Worm (Caenorhabditis elegans) whole organism, young adult: Measurements from ENCODE around the gene cyp-37A1.

Experiments used
- B0019.2 ChIP-seq: fragments of 200-800 bp; sonication (Bioruptor generic); conservative IDR thresholded peaks from 2 replicates; pipeline ENCODE4 v1.3.6; 2022; ENCODE audit warnings: missing genetic modification reagents, missing genetic modification characterization, missing compliant biosample characterization
- B0261.1 ChIP-seq: sonication (generic microtip); optimal IDR thresholded peaks from 2 replicates; lab custom pipeline; 2016; ENCODE audit warnings: mild to moderate bottlenecking, missing genetic modification characterization, moderate library complexity, missing compliant biosample characterization
- D2030.7 ChIP-seq: fragments of 200-800 bp; sonication (Bioruptor generic); IDR thresholded peaks from 2 replicates; pipeline ENCODE4 v1.3.6; 2022; ENCODE audit warnings: missing genetic modification reagents, missing genetic modification characterization, missing compliant biosample characterization
- F22D6.2 ChIP-seq: sonication (generic microtip); optimal IDR thresholded peaks from 2 replicates; lab custom pipeline; 2016; ENCODE audit warnings: mild to moderate bottlenecking, missing genetic modification characterization, missing compliant biosample characterization
- F49E8.2 ChIP-seq: sonication (generic microtip); optimal IDR thresholded peaks from 3 replicates; lab custom pipeline; 2017; ENCODE audit warnings: missing genetic modification characterization, mild to moderate bottlenecking, missing compliant biosample characterization, antibody characterized with exemption, moderate library complexity; ENCODE audit not compliant: insufficient read depth
- F52B5.7 ChIP-seq: sonication (generic microtip); optimal IDR thresholded peaks from 2 replicates; lab custom pipeline; 2016; ENCODE audit warnings: mild to moderate bottlenecking, missing genetic modification characterization, missing compliant biosample characterization
- F57A8.1 ChIP-seq: fragments of 200-800 bp; sonication (Bioruptor generic); optimal IDR thresholded peaks from 2 replicates; lab custom pipeline; 2018; ENCODE audit warnings: mild to moderate bottlenecking, missing genetic modification characterization, moderate library complexity, missing compliant biosample characterization
- Y53F4B.3 ChIP-seq: fragments of 200-800 bp; sonication (Bioruptor generic); IDR thresholded peaks from 2 replicates; pipeline ENCODE4 v1.3.6; 2022; ENCODE audit warnings: missing genetic modification reagents, missing genetic modification characterization, missing compliant biosample characterization
- Y53G8AR.9 ChIP-seq: fragments of 200-800 bp; sonication (Bioruptor generic); conservative IDR thresholded peaks from 2 replicates; pipeline ENCODE4 v1.3.6; 2022; ENCODE audit warnings: missing genetic modification reagents, missing genetic modification characterization, missing compliant biosample characterization
- Y56A3A.18 ChIP-seq: fragments of 200-800 bp; sonication (Bioruptor generic); IDR thresholded peaks from 2 replicates; pipeline ENCODE4 v1.3.6; 2022; ENCODE audit warnings: missing genetic modification reagents, missing genetic modification characterization, missing compliant biosample characterization
- Y67H2A.10 ChIP-seq: fragments of 200-800 bp; sonication (Bioruptor generic); conservative IDR thresholded peaks from 2 replicates; pipeline ENCODE4 v1.3.6; 2022; ENCODE audit warnings: missing genetic modification reagents, missing genetic modification characterization, missing compliant biosample characterization
- Y95B8A.8 ChIP-seq: fragments of 200-800 bp; sonication (Bioruptor generic); IDR thresholded peaks from 2 replicates; pipeline ENCODE4 v1.3.6; 2022; ENCODE audit warnings: missing genetic modification reagents, missing genetic modification characterization, missing compliant biosample characterization
- akir-1 ChIP-seq: fragments of 200-800 bp; sonication (Bioruptor generic); optimal IDR thresholded peaks from 2 replicates; lab custom pipeline; 2018; ENCODE audit warnings: mild to moderate bottlenecking, missing genetic modification characterization, moderate library complexity, missing compliant biosample characterization
- atf-7 ChIP-seq: sonication (generic microtip); optimal IDR thresholded peaks from 2 replicates; lab custom pipeline; 2017; ENCODE audit warnings: mild to moderate bottlenecking, missing genetic modification characterization, missing compliant biosample characterization
- athp-1 ChIP-seq: sonication (generic microtip); optimal IDR thresholded peaks from 2 replicates; lab custom pipeline; 2017; ENCODE audit warnings: mild to moderate bottlenecking, missing genetic modification characterization, missing compliant biosample characterization
- cebp-1 ChIP-seq, 2 experiments: fragments of 200-800 bp in 1 of 2; sonication (Bioruptor generic) in 1 of 2; sonication (generic microtip) in 1 of 2; IDR thresholded peaks in 1 of 2; optimal IDR thresholded peaks in 1 of 2; 2 replicates each; pipeline versions ENCODE4 v1.3.6 to Lab custom; 2017 to 2022; ENCODE audit warnings: missing compliant biosample characterization in 2 of 2, missing genetic modification characterization in 2 of 2, mild to moderate bottlenecking in 1 of 2, missing genetic modification reagents in 1 of 2, moderate library complexity in 1 of 2
- chd-7 ChIP-seq: sonication (generic microtip); optimal IDR thresholded peaks from 2 replicates; lab custom pipeline; 2016; ENCODE audit warnings: mild to moderate bottlenecking, missing genetic modification characterization, moderate library complexity, missing compliant biosample characterization
- dox-1 ChIP-seq: fragments of 200-800 bp; sonication (Bioruptor generic); IDR thresholded peaks from 2 replicates; pipeline ENCODE4 v1.3.6; 2022; ENCODE audit warnings: missing genetic modification reagents, missing genetic modification characterization, missing compliant biosample characterization
- egl-18 ChIP-seq: fragments of 200-800 bp; sonication (Bioruptor generic); IDR thresholded peaks from 2 replicates; pipeline ENCODE4 v1.3.6; 2022; ENCODE audit warnings: missing genetic modification reagents, missing genetic modification characterization, missing compliant biosample characterization
- egl-44 ChIP-seq: fragments of 200-800 bp; sonication (Bioruptor generic); IDR thresholded peaks from 2 replicates; pipeline ENCODE4 v1.3.6; 2022; ENCODE audit warnings: missing genetic modification reagents, missing genetic modification characterization, missing compliant biosample characterization
- hmg-20 ChIP-seq: fragments of 200-800 bp; sonication (Bioruptor generic); IDR thresholded peaks from 2 replicates; pipeline ENCODE4 v1.3.6; 2022; ENCODE audit warnings: missing genetic modification reagents, missing genetic modification characterization, missing compliant biosample characterization
- hsf-1 ChIP-seq: fragments of 200-800 bp; sonication (Bioruptor generic); IDR thresholded peaks from 2 replicates; pipeline ENCODE4 v1.3.6; 2022; ENCODE audit warnings: missing genetic modification reagents, missing genetic modification characterization, missing compliant biosample characterization
- lag-1 ChIP-seq: fragments of 200-800 bp; sonication (Bioruptor generic); IDR thresholded peaks from 2 replicates; pipeline ENCODE4 v1.3.6; 2022; ENCODE audit warnings: missing genetic modification reagents, missing genetic modification characterization, missing compliant biosample characterization
- let-607 ChIP-seq, 2 experiments: fragments of 200-800 bp in 1 of 2; sonication (Bioruptor generic) in 1 of 2; sonication (generic microtip) in 1 of 2; optimal IDR thresholded peaks; 2 replicates each; lab custom pipeline; 2016 to 2018; ENCODE audit warnings: mild to moderate bottlenecking in 2 of 2, missing compliant biosample characterization in 2 of 2, missing genetic modification characterization in 2 of 2, moderate library complexity in 2 of 2, missing genotype in 1 of 2
- madf-10 ChIP-seq: sonication (generic microtip); optimal IDR thresholded peaks from 2 replicates; lab custom pipeline; 2016; ENCODE audit warnings: mild to moderate bottlenecking, missing genetic modification characterization, missing compliant biosample characterization
- madf-3 ChIP-seq: fragments of 200-800 bp; sonication (Bioruptor generic); IDR thresholded peaks from 2 replicates; pipeline ENCODE4 v1.3.6; 2022; ENCODE audit warnings: missing genetic modification reagents, missing genetic modification characterization, missing compliant biosample characterization
- mcd-1 ChIP-seq: fragments of 200-800 bp; sonication (Bioruptor generic); IDR thresholded peaks from 2 replicates; pipeline ENCODE4 v1.3.6; 2022; ENCODE audit warnings: missing genetic modification reagents, missing genetic modification characterization, missing compliant biosample characterization
- nhr-120 ChIP-seq: fragments of 200-800 bp; sonication (Bioruptor generic); IDR thresholded peaks from 2 replicates; pipeline ENCODE4 v1.3.6; 2022; ENCODE audit warnings: missing genetic modification characterization, missing compliant biosample characterization
- nhr-80 ChIP-seq: sonication (generic microtip); optimal IDR thresholded peaks from 2 replicates; lab custom pipeline; 2016; ENCODE audit warnings: missing genetic modification characterization, missing compliant biosample characterization
- snpc-1.1 ChIP-seq: sonication (generic microtip); optimal IDR thresholded peaks from 2 replicates; lab custom pipeline; 2017; ENCODE audit warnings: missing genetic modification characterization, mild to moderate bottlenecking, missing compliant biosample characterization, antibody characterized with exemption, moderate library complexity, missing genotype, missing genetic modification reagents; ENCODE audit not compliant: insufficient read depth
- snpc-3.4 ChIP-seq: sonication (generic microtip); optimal IDR thresholded peaks from 2 replicates; lab custom pipeline; 2017; ENCODE audit warnings: missing genetic modification characterization, mild to moderate bottlenecking, missing compliant biosample characterization, antibody characterized with exemption, moderate library complexity, missing genotype, missing genetic modification reagents
- sptf-2 ChIP-seq: fragments of 200-800 bp; sonication (Bioruptor generic); optimal IDR thresholded peaks from 2 replicates; lab custom pipeline; 2018; ENCODE audit warnings: mild to moderate bottlenecking, missing genetic modification characterization, missing compliant biosample characterization
- unc-130 ChIP-seq: sonication (generic microtip); optimal IDR thresholded peaks from 2 replicates; lab custom pipeline; 2016; ENCODE audit warnings: missing genetic modification reagents, missing genetic modification characterization, missing compliant biosample characterization
- xnd-1 ChIP-seq: sonication (generic microtip); optimal IDR thresholded peaks from 2 replicates; lab custom pipeline; 2016; ENCODE audit warnings: missing genotype, missing genetic modification reagents, missing genetic modification characterization, missing compliant biosample characterization
- zim-3 ChIP-seq: sonication (generic microtip); optimal IDR thresholded peaks from 2 replicates; lab custom pipeline; 2017; ENCODE audit warnings: mild to moderate bottlenecking, missing genetic modification characterization, moderate library complexity, missing compliant biosample characterization
- ztf-18 ChIP-seq: sonication (generic microtip); optimal IDR thresholded peaks from 2 replicates; lab custom pipeline; 2016; ENCODE audit warnings: missing genotype, mild to moderate bottlenecking, missing genetic modification characterization, missing compliant biosample characterization

The cyp-37A1 gene

ce11 chrII:14040204-14040842, 23.6 kb upstream of the cyp-37A1 start (continued):
- TF ChIP-seq athp-1 (tag; lab: Kevin White, UChicago): peak; percentile 17
- 0 out of 2 replicates have a peak, but pooled peaks have one; percentile 22 for TF ChIP-seq hsf-1 (GFP tag; lab: Robert Waterston, UW)
- peak; percentile 97 for TF ChIP-seq atf-7 (tag; lab: Kevin White, UChicago)
- peak; percentile 17 for TF ChIP-seq akir-1 (GFP tag; lab: Kevin White, UChicago)
- TF ChIP-seq let-607 (tag; optimal IDR thresholded peaks at IDR 0.05; lab: Kevin White, UChicago): peak; percentile 17 to 81
- TF ChIP-seq lag-1 (GFP tag; lab: Robert Waterston, UW): 0 out of 2 replicates have a peak, but pooled peaks have one; percentile 58
- TF ChIP-seq dox-1 (GFP tag; lab: Robert Waterston, UW): peak; percentile 84
- 0 out of 2 replicates have a peak, but pooled peaks have one; percentile 76 for TF ChIP-seq egl-44 (GFP tag; lab: Robert Waterston, UW)
- TF ChIP-seq madf-10 (tag; lab: Kevin White, UChicago): peak; percentile 94
- TF ChIP-seq egl-18: 0 out of 2 replicates have a peak, but pooled peaks have one; percentile 74
- peak; percentile 76 for TF ChIP-seq F22D6.2 (tag; lab: Kevin White, UChicago)
- no peak for TF ChIP-seq F52B5.7 (tag; lab: Kevin White, UChicago)
- TF ChIP-seq F49E8.2 (tag; lab: Kevin White, UChicago): no peak
- TF ChIP-seq zim-3: no peak
- no peak for TF ChIP-seq Y95B8A.8
- TF ChIP-seq unc-130 (GFP tag; lab: Kevin White, UChicago): no peak

- TF ChIP-seq cebp-1 (GFP tag; IDR thresholded peaks at IDR 0.05; lab: Robert Waterston, UW): no peak
- no peak for TF ChIP-seq cebp-1 (tag; optimal IDR thresholded peaks at IDR 0.05; lab: Kevin White, UChicago)
- TF ChIP-seq B0261.1 (tag; lab: Kevin White, UChicago): no peak
- no peak for TF ChIP-seq hmg-20 (GFP tag; lab: Robert Waterston, UW)
- no peak for TF ChIP-seq ztf-18 (tag; lab: Kevin White, UChicago)
- no peak for TF ChIP-seq Y67H2A.10 (GFP tag; lab: Robert Waterston, UW)
- TF ChIP-seq chd-7 (tag; lab: Kevin White, UChicago): no peak
- TF ChIP-seq snpc-1.1: no peak
- TF ChIP-seq F57A8.1 (GFP tag; lab: Kevin White, UChicago): no peak
- no peak for TF ChIP-seq Y53G8AR.9 (GFP tag; lab: Robert Waterston, UW)
- TF ChIP-seq zim-3: no peak
- TF ChIP-seq nhr-120 (GFP tag; lab: Robert Waterston, UW): no peak
- no peak for TF ChIP-seq unc-130 (GFP tag; lab: Kevin White, UChicago)
- TF ChIP-seq D2030.7 (GFP tag; lab: Robert Waterston, UW): no peak
- no peak for TF ChIP-seq B0019.2 (GFP tag; lab: Robert Waterston, UW)
- TF ChIP-seq xnd-1: no peak
- no peak for TF ChIP-seq Y56A3A.18 (GFP tag; lab: Robert Waterston, UW)
- no peak for TF ChIP-seq snpc-3.4 (tag; lab: Kevin White, UChicago)
- TF ChIP-seq sptf-2: no peak
- no peak for TF ChIP-seq mcd-1 (GFP tag; lab: Robert Waterston, UW)
- TF ChIP-seq madf-3 (GFP tag; lab: Robert Waterston, UW): no peak
Observed at ce11 chrII:14039811-14040203, 23.0 kb upstream of the cyp-37A1 start.

DNA sequence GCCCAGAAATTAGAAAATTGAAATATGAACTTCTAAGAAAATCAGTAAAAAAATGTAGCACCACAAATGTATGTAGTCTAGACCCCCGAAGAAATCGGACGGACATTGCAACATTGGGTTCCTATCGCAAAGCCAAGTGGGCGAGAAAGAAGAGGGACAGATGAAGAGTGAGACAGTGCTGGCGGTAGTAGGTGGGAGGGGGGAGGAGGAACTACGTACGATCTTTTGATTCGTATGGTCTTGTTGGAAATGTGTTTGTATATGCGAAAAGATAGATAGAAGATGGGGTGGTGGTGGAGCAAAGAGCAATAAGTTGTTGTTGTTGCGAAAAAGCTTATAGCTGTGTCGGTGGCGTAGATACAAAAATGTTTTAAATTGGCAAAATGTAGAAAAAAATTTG, 21.6 kb upstream of the cyp-37A1 start:
- TF ChIP-seq Y53F4B.3 (GFP tag; lab: Robert Waterston, UW) (no peak), nhr-80 (tag; lab: Kevin White, UChicago) (peak; percentile 1)
